Fruit fly (Drosophila melanogaster): Measurements from ENCODE around the gene RpS27.
A peak's percentile ranks its signal among the peaks of the same experiment; 100 is the strongest.

The RpS27 gene

dm6 chr3R:25247379-25247869 lies at the start of gene RpS27, which contains the start of gene Nup37:
TSS of gene RpS27 (minus strand) at chr3R:25247514.
TSS of gene Nup37 (plus strand) at chr3R:25247658.
- TF ChIP-seq eg (GFP tag; IDR thresholded peaks at IDR 0.05) (peak; percentile 93), Hr39 (GFP tag; optimal IDR thresholded peaks at IDR 0.05) (peak; percentile 97), CG3919 (GFP tag; optimal IDR thresholded peaks at IDR 0.05) (peak; percentile 98), fkh (GFP tag; optimal IDR thresholded peaks at IDR 0.05) (peak; percentile 94), CG10669 (GFP tag; optimal IDR thresholded peaks at IDR 0.05) (peak; percentile 87), Hr38 (GFP tag; optimal IDR thresholded peaks at IDR 0.05) (no peak), CG7368 (GFP tag; optimal IDR thresholded peaks at IDR 0.05) (peak; percentile 96), esn (GFP tag; optimal IDR thresholded peaks at IDR 0.05) (peak; percentile 98), CG8632 (GFP tag; optimal IDR thresholded peaks at IDR 0.05) (peak; percentile 89), Hr4 (GFP tag; optimal IDR thresholded peaks at IDR 0.05) (no peak), CG3032 (tag; optimal IDR thresholded peaks at IDR 0.05) (peak; percentile 88), ss (GFP tag; optimal IDR thresholded peaks at IDR 0.05) (peak; percentile 85 to 93), CG15336 (GFP tag; IDR thresholded peaks at IDR 0.05) (0 out of 2 replicates have a peak, but pooled peaks have one; percentile 24), svp (GFP tag) (no peak), fd59A (GFP tag; optimal IDR thresholded peaks at IDR 0.05) (peak; percentile 90), lz (GFP tag; optimal IDR thresholded peaks at IDR 0.05) (peak; percentile 98), OdsH (GFP tag; optimal IDR thresholded peaks at IDR 0.05) (peak; percentile 92), CG6854 (GFP tag; optimal IDR thresholded peaks at IDR 0.05) (peak; percentile 98), Ets96B (tag; optimal IDR thresholded peaks at IDR 0.05) (peak; percentile 70), pdm3 (GFP tag; optimal IDR thresholded peaks at IDR 0.05) (peak; percentile 94), CG11294 (GFP tag; IDR thresholded peaks at IDR 0.05) (peak; percentile 77), CG16779 (tag; optimal IDR thresholded peaks at IDR 0.05) (peak; percentile 94), CG10631 (GFP tag; optimal IDR thresholded peaks at IDR 0.05) (peak; percentile 88), CG8319 (GFP tag; optimal IDR thresholded peaks at IDR 0.05) (peak; percentile 95), CG34406 (GFP tag; optimal IDR thresholded peaks at IDR 0.05) (peak; percentile 92), vri (GFP tag; optimal IDR thresholded peaks at IDR 0.05) (peak; percentile 96), salr (GFP tag; optimal IDR thresholded peaks at IDR 0.05) (peak in 1 of 2 experiments; percentile 98), fd85E (GFP tag; optimal IDR thresholded peaks at IDR 0.05) (peak; percentile 89), CG1621 (tag; optimal IDR thresholded peaks at IDR 0.05) (peak; percentile 90), cyc (GFP tag; optimal IDR thresholded peaks at IDR 0.05) (peak; percentile 98), Sox102F (GFP tag; optimal IDR thresholded peaks at IDR 0.05) (peak; percentile 95), CG32006 (GFP tag; optimal IDR thresholded peaks at IDR 0.05) (peak; percentile 75), CG8119 (GFP tag; IDR thresholded peaks at IDR 0.05) (peak; percentile 57; the same call in 2 of the 3 replicates), CG6808 (GFP tag; optimal IDR thresholded peaks at IDR 0.05) (peak; percentile 90), Eip93F (GFP tag; optimal IDR thresholded peaks at IDR 0.05) (no peak), CG6163 (GFP tag; IDR thresholded peaks at IDR 0.05) (peak; percentile 96), Ets21C (GFP tag; optimal IDR thresholded peaks at IDR 0.05) (peak; percentile 89), Eip78C (GFP tag) (peak; percentile 97), Met (GFP tag; optimal IDR thresholded peaks at IDR 0.05) (peak; percentile 96), acj6 (GFP tag; optimal IDR thresholded peaks at IDR 0.05) (peak; percentile 92), Sox14 (GFP tag; optimal IDR thresholded peaks at IDR 0.05) (peak; percentile 91), CG9139 (GFP tag; optimal IDR thresholded peaks at IDR 0.05) (peak; percentile 94), CG31627 (GFP tag; optimal IDR thresholded peaks at IDR 0.05) (peak; percentile 97), Smox (GFP tag; optimal IDR thresholded peaks at IDR 0.05) (peak; percentile 91), CG11902 (GFP tag; optimal IDR thresholded peaks at IDR 0.05) (peak; percentile 93), achi (GFP tag; optimal IDR thresholded peaks at IDR 0.05) (peak; percentile 93), net (GFP tag; optimal IDR thresholded peaks at IDR 0.05) (peak; percentile 96), CG6276 (GFP tag; optimal IDR thresholded peaks at IDR 0.05) (no peak), Eip75B (GFP tag; optimal IDR thresholded peaks at IDR 0.05) (peak; percentile 96), Gug (GFP tag; IDR thresholded peaks at IDR 0.05) (peak; percentile 77), Sox15 (GFP tag; optimal IDR thresholded peaks at IDR 0.05) (peak; percentile 92), CG11762 (GFP tag; optimal IDR thresholded peaks at IDR 0.05; ENCODE audit: insufficient read depth) (peak; percentile 88)

Measured in whole organism, prepupa.